Fruit fly (Drosophila melanogaster) whole organism, embryonic: ENCODE data around the gene CG46465.

Source experiments
- ATbp ChIP-seq: fragments of 200-800 bp; sonication (Bioruptor generic); optimal IDR thresholded peaks from 2 replicates; lab custom pipeline; 2017; ENCODE audit warnings: missing biosample characterization, mild to moderate bottlenecking, missing genetic modification characterization, missing genetic modification reagents
- Asciz ChIP-seq: fragments of 200-800 bp; sonication (Bioruptor generic); optimal IDR thresholded peaks from 2 replicates; lab custom pipeline; 2017; ENCODE audit warnings: missing biosample characterization, mild to moderate bottlenecking, missing genetic modification characterization, missing genetic modification reagents
- BtbVII ChIP-seq: fragments of 200-800 bp; sonication (Bioruptor generic); optimal IDR thresholded peaks from 3 replicates; lab custom pipeline; 2017; ENCODE audit warnings: missing biosample characterization, mild to moderate bottlenecking, missing genetic modification characterization
- CG10366 ChIP-seq: fragments of 200-800 bp; sonication (Bioruptor generic); IDR thresholded peaks from 2 replicates; pipeline ENCODE4 v1.3.6; 2022; ENCODE audit warnings: missing biosample characterization, missing genetic modification characterization
- CG11456 ChIP-seq: fragments of 200-800 bp; sonication (Bioruptor generic); IDR thresholded peaks from 3 replicates; pipeline ENCODE4 v1.3.6; 2022; ENCODE audit warnings: missing biosample characterization, missing genetic modification characterization
- CG11560 ChIP-seq: fragments of 200-800 bp; sonication (Bioruptor generic); IDR thresholded peaks from 3 replicates; pipeline ENCODE4 v1.3.6; 2022; ENCODE audit warnings: missing biosample characterization, missing genetic modification characterization
- CG12769 ChIP-seq: fragments of 200-800 bp; sonication (Bioruptor generic); optimal IDR thresholded peaks from 2 replicates; lab custom pipeline; 2019; ENCODE audit warnings: missing biosample characterization, mild to moderate bottlenecking, missing genetic modification characterization, moderate library complexity
- CG13424 ChIP-seq: fragments of 200-800 bp; sonication (Bioruptor generic); optimal IDR thresholded peaks from 2 replicates; lab custom pipeline; 2019; ENCODE audit warnings: missing biosample characterization, mild to moderate bottlenecking, missing genetic modification characterization, moderate library complexity
- CG14050 ChIP-seq: fragments of 200-800 bp; sonication (Bioruptor generic); IDR thresholded peaks from 3 replicates; pipeline ENCODE4 v1.3.6; 2022; ENCODE audit warnings: missing biosample characterization, missing genetic modification characterization
- CG14667 ChIP-seq: fragments of 200-800 bp; sonication (Bioruptor generic); IDR thresholded peaks from 2 replicates; pipeline ENCODE4 v1.3.6; 2022; ENCODE audit warnings: missing biosample characterization, missing genetic modification characterization
- CG18476 ChIP-seq: fragments of 200-800 bp; sonication (Bioruptor generic); optimal IDR thresholded peaks from 2 replicates; lab custom pipeline; 2016; ENCODE audit warnings: missing biosample characterization, mild to moderate bottlenecking, missing genetic modification characterization
- CG31441 ChIP-seq: fragments of 200-800 bp; sonication (Bioruptor generic); IDR thresholded peaks from 2 replicates; pipeline ENCODE4 v1.3.6; 2022; ENCODE audit warnings: missing biosample characterization, missing genetic modification characterization
- CG33557 ChIP-seq: fragments of 200-800 bp; sonication (Bioruptor generic); optimal IDR thresholded peaks from 2 replicates; lab custom pipeline; 2019; ENCODE audit warnings: missing biosample characterization, mild to moderate bottlenecking, missing genetic modification characterization, moderate library complexity
- CG5180 ChIP-seq: fragments of 200-800 bp; sonication (Bioruptor generic); optimal IDR thresholded peaks from 3 replicates; lab custom pipeline; 2017; ENCODE audit warnings: missing biosample characterization, missing genetic modification characterization, mild to moderate bottlenecking, moderate library complexity, missing genetic modification reagents
- CG6272 ChIP-seq: fragments of 200-800 bp; sonication (Bioruptor generic); IDR thresholded peaks from 2 replicates; pipeline ENCODE4 v1.3.6; 2022; ENCODE audit warnings: missing biosample characterization, missing genetic modification characterization
- CG6689 ChIP-seq: fragments of 200-800 bp; sonication (Bioruptor generic); IDR thresholded peaks from 2 replicates; pipeline ENCODE4 v1.3.6; 2022; ENCODE audit warnings: missing biosample characterization, missing genetic modification characterization
- CkIIα-i1 ChIP-seq: fragments of 200-800 bp; sonication (Bioruptor generic); IDR thresholded peaks from 2 replicates; pipeline ENCODE4 v1.3.6; 2022; ENCODE audit warnings: missing biosample characterization, missing genetic modification characterization
- Dip2 ChIP-seq: fragments of 200-800 bp; sonication (Bioruptor generic); IDR thresholded peaks from 2 replicates; pipeline ENCODE4 v1.3.6; 2022; ENCODE audit warnings: missing biosample characterization, missing genetic modification characterization
- Dref ChIP-seq: fragments of 200-800 bp; sonication (Bioruptor generic); IDR thresholded peaks from 2 replicates; pipeline ENCODE4 v1.3.6; 2022; ENCODE audit warnings: missing biosample characterization, missing genetic modification characterization
- Ets65A ChIP-seq: fragments of 200-800 bp; sonication (Bioruptor generic); peaks from one replicate; lab custom pipeline; 2016; ENCODE audit warnings: missing biosample characterization, missing genetic modification characterization
- Fer2 ChIP-seq: fragments of 200-800 bp; sonication (Bioruptor generic); optimal IDR thresholded peaks from 2 replicates; lab custom pipeline; 2018; ENCODE audit warnings: missing biosample characterization, mild to moderate bottlenecking, missing genetic modification characterization, moderate library complexity
- Gsc ChIP-seq: fragments of 200-800 bp; sonication (Bioruptor generic); IDR thresholded peaks from 2 replicates; pipeline ENCODE4 v1.3.6; 2022; ENCODE audit warnings: missing biosample characterization, missing genetic modification characterization
- Hsf ChIP-seq: fragments of 200-800 bp; sonication (Bioruptor generic); optimal IDR thresholded peaks from 3 replicates; lab custom pipeline; 2016; ENCODE audit warnings: missing biosample characterization, missing genetic modification characterization
- Meics ChIP-seq: fragments of 200-800 bp; sonication (Bioruptor generic); optimal IDR thresholded peaks from 2 replicates; lab custom pipeline; 2017; ENCODE audit warnings: missing biosample characterization, mild to moderate bottlenecking, missing genetic modification characterization
- Nf-YA ChIP-seq: fragments of 200-800 bp; sonication (Bioruptor generic); IDR thresholded peaks from 2 replicates; pipeline ENCODE4 v1.3.6; 2022; ENCODE audit warnings: missing biosample characterization, missing genetic modification characterization
- Oli ChIP-seq: fragments of 200-800 bp; sonication (Bioruptor generic); optimal IDR thresholded peaks from 2 replicates; lab custom pipeline; 2018; ENCODE audit warnings: missing biosample characterization, mild to moderate bottlenecking, missing genetic modification characterization, moderate library complexity
- Opbp ChIP-seq: fragments of 200-800 bp; sonication (Bioruptor generic); IDR thresholded peaks from 3 replicates; pipeline ENCODE4 v1.3.6; 2022; ENCODE audit warnings: missing biosample characterization, missing genetic modification characterization; ENCODE audit not compliant: partially characterized antibody
- PHDP ChIP-seq: fragments of 200-800 bp; sonication (Bioruptor generic); optimal IDR thresholded peaks from 3 replicates; lab custom pipeline; 2018; ENCODE audit warnings: missing biosample characterization, mild to moderate bottlenecking, missing genetic modification characterization, moderate library complexity
- Ptx1 ChIP-seq: fragments of 200-800 bp; sonication (Bioruptor generic); IDR thresholded peaks from 2 replicates; pipeline ENCODE4 v1.3.6; 2022; ENCODE audit warnings: missing biosample characterization, missing genetic modification characterization
- Spps ChIP-seq: fragments of 200-800 bp; sonication (Bioruptor generic); optimal IDR thresholded peaks from 2 replicates; lab custom pipeline; 2018; ENCODE audit warnings: missing biosample characterization, mild to moderate bottlenecking, missing genetic modification characterization
- Taf1 ChIP-seq: fragments of 200-800 bp; sonication (Bioruptor generic); IDR thresholded peaks from 2 replicates; pipeline ENCODE4 v1.3.6; 2022; ENCODE audit warnings: missing biosample characterization, missing genetic modification characterization
- Tbp ChIP-seq: fragments of >200 bp; optimal IDR thresholded peaks from 2 replicates; lab custom pipeline; 2018; ENCODE audit warnings: missing biosample characterization, missing genetic modification characterization
- Vsx1 ChIP-seq: fragments of 200-800 bp; sonication (Bioruptor generic); optimal IDR thresholded peaks from 2 replicates; lab custom pipeline; 2017; ENCODE audit warnings: missing biosample characterization, mild to moderate bottlenecking, missing genetic modification characterization, missing genetic modification reagents
- Xbp1 ChIP-seq: fragments of 200-800 bp; sonication (Bioruptor generic); optimal IDR thresholded peaks from 3 replicates; lab custom pipeline; 2016; ENCODE audit warnings: missing biosample characterization, mild to moderate bottlenecking, missing genetic modification characterization
- bsh ChIP-seq, 2 experiments: fragments of 200-800 bp; sonication (Bioruptor generic); optimal IDR thresholded peaks; 2 replicates each; lab custom pipeline; 2017 to 2018; ENCODE audit warnings: mild to moderate bottlenecking in 2 of 2, missing biosample characterization in 2 of 2, missing genetic modification characterization in 2 of 2, moderate library complexity in 1 of 2
- chm ChIP-seq: fragments of 200-800 bp; sonication (Bioruptor generic); IDR thresholded peaks from 2 replicates; pipeline ENCODE4 v1.3.6; 2022; ENCODE audit warnings: missing biosample characterization, missing genetic modification characterization
- crp ChIP-seq, 2 experiments: fragments of 200-800 bp; sonication (Bioruptor generic); optimal IDR thresholded peaks; 2 replicates in 1 of 2; 3 replicates in 1 of 2; lab custom pipeline; 2017; ENCODE audit warnings: missing biosample characterization in 2 of 2, missing genetic modification characterization in 2 of 2, mild to moderate bottlenecking in 1 of 2, moderate library complexity in 1 of 2
- esg ChIP-seq: fragments of 200-800 bp; sonication (Bioruptor generic); conservative IDR thresholded peaks from 2 replicates; pipeline ENCODE4 v1.3.6; 2022; ENCODE audit warnings: missing biosample characterization, missing genetic modification characterization
- fd64A ChIP-seq: fragments of 200-800 bp; sonication (Bioruptor generic); optimal IDR thresholded peaks from 3 replicates; lab custom pipeline; 2018; ENCODE audit warnings: missing biosample characterization, mild to moderate bottlenecking, missing genetic modification characterization
- grau ChIP-seq: fragments of 200-800 bp; optimal IDR thresholded peaks from 3 replicates; lab custom pipeline; 2019; ENCODE audit warnings: missing biosample characterization, mild to moderate bottlenecking, missing genetic modification characterization, moderate library complexity
- jumu ChIP-seq: fragments of 200-800 bp; sonication (Bioruptor generic); optimal IDR thresholded peaks from 3 replicates; lab custom pipeline; 2016; ENCODE audit warnings: missing biosample characterization, missing genetic modification characterization
- kay ChIP-seq: fragments of 200-800 bp; sonication (Bioruptor generic); optimal IDR thresholded peaks from 2 replicates; lab custom pipeline; 2016; ENCODE audit warnings: missing biosample characterization, missing genetic modification characterization
- oc ChIP-seq: fragments of 200-800 bp; sonication (Bioruptor generic); optimal IDR thresholded peaks from 2 replicates; lab custom pipeline; 2018; ENCODE audit warnings: missing biosample characterization, mild to moderate bottlenecking, missing genetic modification characterization, moderate library complexity
- p53 ChIP-seq: fragments of 200-800 bp; sonication (Bioruptor generic); optimal IDR thresholded peaks from 2 replicates; lab custom pipeline; 2016; ENCODE audit warnings: missing biosample characterization, missing genetic modification characterization
- pfk ChIP-seq: fragments of 200-800 bp; sonication (Bioruptor generic); optimal IDR thresholded peaks from 2 replicates; lab custom pipeline; 2018; ENCODE audit warnings: missing biosample characterization, mild to moderate bottlenecking, missing genetic modification characterization, moderate library complexity
- pnt ChIP-seq: fragments of 200-800 bp; sonication (Bioruptor generic); optimal IDR thresholded peaks from 3 replicates; lab custom pipeline; 2016; ENCODE audit warnings: missing biosample characterization, missing genetic modification characterization
- rib ChIP-seq: fragments of 200-800 bp; sonication (Bioruptor generic); IDR thresholded peaks from 2 replicates; pipeline ENCODE4 v1.3.6; 2022; ENCODE audit warnings: missing biosample characterization, missing genetic modification characterization
- sqz ChIP-seq: fragments of 200-800 bp; sonication (Bioruptor generic); optimal IDR thresholded peaks from 3 replicates; lab custom pipeline; 2018; ENCODE audit warnings: missing biosample characterization, mild to moderate bottlenecking, missing genetic modification characterization
- trem ChIP-seq: fragments of 200-800 bp; optimal IDR thresholded peaks from 3 replicates; lab custom pipeline; 2019; ENCODE audit warnings: missing biosample characterization, mild to moderate bottlenecking, missing genetic modification characterization, moderate library complexity

Gene CG46465

dm6 chr2L:19011895-19012645 lies 19.8 kb downstream of the CG46465 start (continued):
- TF ChIP-seq Ets65A (GFP tag; lab: Kevin White, UChicago), result peak; percentile 94
- peak; percentile 91 for TF ChIP-seq Ptx1 (GFP tag; lab: Robert Waterston, UW)
- peak in 1 of 2 experiments; percentile 24 for TF ChIP-seq crp (GFP tag; optimal IDR thresholded peaks at IDR 0.05; lab: Kevin White, UChicago)
- peak; percentile 36 for TF ChIP-seq trem (tag; lab: Kevin White, UChicago)
- peak; percentile 84 for TF ChIP-seq Xbp1
- TF ChIP-seq sqz (GFP tag; lab: Kevin White, UChicago), result peak; percentile 12
- TF ChIP-seq fd64A (GFP tag; lab: Kevin White, UChicago), result peak; percentile 22
- TF ChIP-seq grau, result peak; percentile 84
- TF ChIP-seq oc (tag; lab: Kevin White, UChicago), result peak; percentile 57
- TF ChIP-seq Vsx1 (GFP tag; lab: Kevin White, UChicago), result peak; percentile 21
- no peak for TF ChIP-seq Dip2 (GFP tag; lab: Robert Waterston, UW)
- TF ChIP-seq Dref, result no peak
- peak; percentile 69 for TF ChIP-seq CG14667 (GFP tag; lab: Robert Waterston, UW)
- peak; percentile 79 for TF ChIP-seq chm (GFP tag; lab: Robert Waterston, UW)
- TF ChIP-seq CG6689 (GFP tag; lab: Robert Waterston, UW), result peak; percentile 85
- peak; percentile 80 for TF ChIP-seq CG13424
- TF ChIP-seq Tbp (GFP tag; lab: Kevin White, UChicago), result no peak
- TF ChIP-seq p53 (GFP tag; lab: Kevin White, UChicago), result peak; percentile 12
- TF ChIP-seq kay (GFP tag; lab: Kevin White, UChicago), result peak; percentile 58
- peak; percentile 86 for TF ChIP-seq Meics (GFP tag; lab: Kevin White, UChicago)
- TF ChIP-seq Asciz, result peak; percentile 59
- peak; percentile 78 for TF ChIP-seq ATbp (GFP tag; lab: Kevin White, UChicago)
- TF ChIP-seq pnt (GFP tag; lab: Kevin White, UChicago), result peak; percentile 85
- TF ChIP-seq pfk (GFP tag; lab: Kevin White, UChicago), result no peak
- TF ChIP-seq PHDP (tag; lab: Kevin White, UChicago), result peak; percentile 80
- TF ChIP-seq rib (GFP tag; lab: Robert Waterston, UW), result no peak
- TF ChIP-seq Opbp, result no peak
- TF ChIP-seq BtbVII, result peak; percentile 78
- TF ChIP-seq esg (GFP tag; lab: Robert Waterston, UW), result peak; percentile 86
- no peak for TF ChIP-seq CkIIα-i1 (GFP tag; lab: Robert Waterston, UW)
- peak; percentile 66 for TF ChIP-seq Gsc (GFP tag; lab: Robert Waterston, UW)
- TF ChIP-seq CG31441 (GFP tag; lab: Robert Waterston, UW), result peak; percentile 80
- no peak for TF ChIP-seq CG33557
- peak; percentile 78 for TF ChIP-seq CG6272 (GFP tag; lab: Robert Waterston, UW)
- TF ChIP-seq CG11560 (tag; lab: Robert Waterston, UW), result peak; percentile 59; the same call in 2 of the 3 replicates
- TF ChIP-seq bsh (GFP tag; optimal IDR thresholded peaks at IDR 0.05; lab: Kevin White, UChicago), result peak; percentile 44 to 81
- peak; percentile 6 for TF ChIP-seq Spps
- TF ChIP-seq Fer2, result no peak
- TF ChIP-seq Nf-YA (GFP tag; lab: Robert Waterston, UW), result peak; percentile 64; the same call in 1 of the 2 replicates
- TF ChIP-seq Hsf (GFP tag; lab: Kevin White, UChicago), result peak; percentile 78
- TF ChIP-seq Taf1 (GFP tag; lab: Robert Waterston, UW), result peak; percentile 71
- peak; percentile 84 for TF ChIP-seq Oli (tag; lab: Kevin White, UChicago)
- peak; percentile 73 for TF ChIP-seq CG18476 (GFP tag; lab: Kevin White, UChicago)
- peak; percentile 84 for TF ChIP-seq jumu (GFP tag; lab: Kevin White, UChicago)
- peak; percentile 76 for TF ChIP-seq CG14050 (GFP tag; lab: Robert Waterston, UW)
- TF ChIP-seq CG5180 (GFP tag; lab: Kevin White, UChicago), result peak; percentile 65
- peak; percentile 95 for TF ChIP-seq CG12769 (tag; lab: Kevin White, UChicago)
- peak; percentile 88 for TF ChIP-seq CG10366 (GFP tag; lab: Robert Waterston, UW)
- TF ChIP-seq CG11456 (GFP tag; lab: Robert Waterston, UW), result peak; percentile 85
